Fruit fly (Drosophila melanogaster) whole organism, embryonic: ENCODE results near the gene CG6136.

Experiments
- Adf1 ChIP-seq: fragments of 200-800 bp; sonication (Bioruptor generic); IDR thresholded peaks from 2 replicates; pipeline ENCODE4 v1.3.6; 2022; ENCODE audit warnings: missing biosample characterization, missing genetic modification characterization
- Antp ChIP-seq: fragments of 200-800 bp; sonication (Bioruptor generic); optimal IDR thresholded peaks from 3 replicates; lab custom pipeline; 2016; ENCODE audit warnings: missing biosample characterization, missing genetic modification characterization
- Awh ChIP-seq: fragments of 200-800 bp; sonication (Bioruptor generic); IDR thresholded peaks from 2 replicates; pipeline ENCODE4, ENCODE4 v1.3.6; 2022; ENCODE audit warnings: missing biosample characterization, missing genetic modification characterization
- BEAF-32 ChIP-seq: fragments of 200-800 bp; sonication (Bioruptor generic); optimal IDR thresholded peaks from 3 replicates; lab custom pipeline; 2017; ENCODE audit warnings: missing biosample characterization, missing genetic modification characterization, mild to moderate bottlenecking, moderate library complexity, missing genetic modification reagents
- Bgb ChIP-seq: fragments of 200-800 bp; sonication (Bioruptor generic); IDR thresholded peaks from 2 replicates; pipeline ENCODE4 v1.3.6; 2022; ENCODE audit warnings: missing biosample characterization, missing genetic modification characterization; ENCODE audit not compliant: partially characterized antibody
- CG1024 ChIP-seq: fragments of 200-800 bp; sonication (Bioruptor generic); IDR thresholded peaks from 2 replicates; pipeline ENCODE4 v1.3.6; 2022; ENCODE audit warnings: missing biosample characterization, missing genetic modification characterization
- CG10431 ChIP-seq: fragments of 200-800 bp; sonication (Bioruptor generic); optimal IDR thresholded peaks from 3 replicates; lab custom pipeline; 2018; ENCODE audit warnings: missing biosample characterization, mild to moderate bottlenecking, missing genetic modification characterization
- CG10654 ChIP-seq: fragments of 200-800 bp; sonication (Bioruptor generic); optimal IDR thresholded peaks from 2 replicates; lab custom pipeline; 2016; ENCODE audit warnings: missing biosample characterization, missing genetic modification characterization
- CG10979 ChIP-seq: fragments of 200-800 bp; sonication (Bioruptor generic); optimal IDR thresholded peaks from 2 replicates; lab custom pipeline; 2018; ENCODE audit warnings: missing biosample characterization, mild to moderate bottlenecking, missing genetic modification characterization, moderate library complexity
- CG11723 ChIP-seq: fragments of 200-800 bp; sonication (Bioruptor generic); optimal IDR thresholded peaks from 2 replicates; lab custom pipeline; 2017; ENCODE audit warnings: missing biosample characterization, mild to moderate bottlenecking, missing genetic modification characterization
- CG12071 ChIP-seq: fragments of 200-800 bp; sonication (Bioruptor generic); optimal IDR thresholded peaks from 3 replicates; lab custom pipeline; 2018; ENCODE audit warnings: missing biosample characterization, mild to moderate bottlenecking, missing genetic modification characterization
- CG12236 ChIP-seq: fragments of 200-800 bp; sonication (Bioruptor generic); optimal IDR thresholded peaks from 2 replicates; lab custom pipeline; 2016; ENCODE audit warnings: missing biosample characterization, missing genetic modification characterization
- CG14441 ChIP-seq: fragments of 200-800 bp; sonication (Bioruptor generic); IDR thresholded peaks from 2 replicates; pipeline ENCODE4 v1.3.6; 2022; ENCODE audit warnings: missing biosample characterization, missing genetic modification characterization
- CG14710 ChIP-seq: fragments of 200-800 bp; sonication (Bioruptor generic); optimal IDR thresholded peaks from 3 replicates; lab custom pipeline; 2019; ENCODE audit warnings: missing biosample characterization, mild to moderate bottlenecking, missing genetic modification characterization, moderate library complexity
- CG15696 ChIP-seq: fragments of 200-800 bp; sonication (Bioruptor generic); optimal IDR thresholded peaks from 2 replicates; lab custom pipeline; 2019; ENCODE audit warnings: missing biosample characterization, mild to moderate bottlenecking, missing genetic modification characterization, moderate library complexity
- CG17186 ChIP-seq: fragments of 200-800 bp; sonication (Bioruptor generic); optimal IDR thresholded peaks from 3 replicates; lab custom pipeline; 2017; ENCODE audit warnings: missing biosample characterization, missing genetic modification reagents, missing genetic modification characterization
- CG17359 ChIP-seq: fragments of 200-800 bp; sonication (Bioruptor generic); optimal IDR thresholded peaks from 3 replicates; lab custom pipeline; 2018; ENCODE audit warnings: missing biosample characterization, mild to moderate bottlenecking, missing genetic modification characterization, moderate library complexity
- CG34376 ChIP-seq: fragments of 200-800 bp; sonication (Bioruptor generic); optimal IDR thresholded peaks from 2 replicates; lab custom pipeline; 2018; ENCODE audit warnings: missing biosample characterization, mild to moderate bottlenecking, missing genetic modification characterization
- CG34422 ChIP-seq: fragments of 200-800 bp; sonication (Bioruptor generic); IDR thresholded peaks from 3 replicates; pipeline ENCODE4 v1.3.6; 2022; ENCODE audit warnings: missing biosample characterization, missing genetic modification characterization
- CG4404 ChIP-seq: fragments of 200-800 bp; sonication (Bioruptor generic); IDR thresholded peaks from 2 replicates; pipeline ENCODE4 v1.3.6; 2022; ENCODE audit warnings: missing biosample characterization, missing genetic modification characterization
- CG4617 ChIP-seq: fragments of 200-800 bp; sonication (Bioruptor generic); optimal IDR thresholded peaks from 3 replicates; lab custom pipeline; 2016; ENCODE audit warnings: missing biosample characterization, missing genetic modification characterization, borderline replicate concordance
- CG7372 ChIP-seq: fragments of 200-800 bp; sonication (Bioruptor generic); IDR thresholded peaks from 2 replicates; pipeline ENCODE4 v1.3.6; 2022; ENCODE audit warnings: missing biosample characterization, missing genetic modification characterization
- CG7786 ChIP-seq: fragments of 200-800 bp; sonication (Bioruptor generic); optimal IDR thresholded peaks from 2 replicates; lab custom pipeline; 2016; ENCODE audit warnings: missing biosample characterization, missing genetic modification characterization
- CG7963 ChIP-seq: fragments of 200-800 bp; sonication (Bioruptor generic); IDR thresholded peaks from 3 replicates; pipeline ENCODE4 v1.3.6; 2022; ENCODE audit warnings: missing biosample characterization, missing genetic modification characterization; ENCODE audit not compliant: partially characterized antibody
- CG8388 ChIP-seq: fragments of 200-800 bp; sonication (Bioruptor generic); optimal IDR thresholded peaks from 2 replicates; lab custom pipeline; 2019; ENCODE audit warnings: missing biosample characterization, mild to moderate bottlenecking, missing genetic modification characterization, moderate library complexity
- D19A ChIP-seq: fragments of 200-800 bp; optimal IDR thresholded peaks from 3 replicates; lab custom pipeline; 2019; ENCODE audit warnings: missing biosample characterization, mild to moderate bottlenecking, missing genetic modification characterization, moderate library complexity
- Dad ChIP-seq: fragments of 200-800 bp; sonication (Bioruptor generic); optimal IDR thresholded peaks from 3 replicates; lab custom pipeline; 2016; ENCODE audit warnings: missing biosample characterization, missing genetic modification characterization
- Doc2 ChIP-seq: fragments of 200-800 bp; sonication (Bioruptor generic); IDR thresholded peaks from 2 replicates; pipeline ENCODE4 v1.3.6; 2022; ENCODE audit warnings: missing biosample characterization, missing genetic modification characterization
- Dref ChIP-seq: fragments of 200-800 bp; sonication (Bioruptor generic); IDR thresholded peaks from 2 replicates; pipeline ENCODE4 v1.3.6; 2022; ENCODE audit warnings: missing biosample characterization, missing genetic modification characterization
- H2.0 ChIP-seq: fragments of 200-800 bp; sonication (Bioruptor generic); IDR thresholded peaks from 2 replicates; pipeline ENCODE4 v1.3.6; 2022; ENCODE audit warnings: missing biosample characterization, missing genetic modification characterization
- Hmx ChIP-seq: fragments of 200-800 bp; sonication (Bioruptor generic); optimal IDR thresholded peaks from 2 replicates; lab custom pipeline; 2016; ENCODE audit warnings: missing biosample characterization, missing genetic modification characterization
- Hsf ChIP-seq: fragments of 200-800 bp; sonication (Bioruptor generic); optimal IDR thresholded peaks from 3 replicates; lab custom pipeline; 2016; ENCODE audit warnings: missing biosample characterization, missing genetic modification characterization
- Mrtf ChIP-seq: fragments of 200-800 bp; sonication (Bioruptor generic); IDR thresholded peaks from 3 replicates; pipeline ENCODE4 v1.3.6; 2022; ENCODE audit warnings: missing biosample characterization, missing genetic modification characterization
- PHDP ChIP-seq: fragments of 200-800 bp; sonication (Bioruptor generic); optimal IDR thresholded peaks from 3 replicates; lab custom pipeline; 2018; ENCODE audit warnings: missing biosample characterization, mild to moderate bottlenecking, missing genetic modification characterization, moderate library complexity
- Trl ChIP-seq, 3 experiments: fragments of >200 bp in 2 of 3; fragments of 200-800 bp in 1 of 3; sonication (Bioruptor generic) in 1 of 3; optimal IDR thresholded peaks; 2 replicates in 1 of 3; 3 replicates in 2 of 3; lab custom pipeline; 2016 to 2017; ENCODE audit warnings: missing biosample characterization in 1 of 3, missing genetic modification characterization in 1 of 3
- ac ChIP-seq: fragments of 200-800 bp; sonication (Bioruptor generic); optimal IDR thresholded peaks from 3 replicates; lab custom pipeline; 2017; ENCODE audit warnings: missing biosample characterization, mild to moderate bottlenecking, missing genetic modification characterization
- ase ChIP-seq: fragments of 200-800 bp; sonication (Bioruptor generic); IDR thresholded peaks from 3 replicates; pipeline ENCODE4 v1.3.6; 2022; ENCODE audit warnings: missing biosample characterization, missing genetic modification characterization
- btn ChIP-seq: fragments of 200-800 bp; sonication (Bioruptor generic); optimal IDR thresholded peaks from 2 replicates; lab custom pipeline; 2016; ENCODE audit warnings: missing biosample characterization, missing genetic modification characterization
- cato ChIP-seq: fragments of 200-800 bp; sonication (Bioruptor generic); optimal IDR thresholded peaks from 2 replicates; lab custom pipeline; 2016; ENCODE audit warnings: missing biosample characterization, missing genetic modification characterization, borderline replicate concordance
- cg ChIP-seq: fragments of 200-800 bp; sonication (Bioruptor generic); optimal IDR thresholded peaks from 3 replicates; lab custom pipeline; 2019; ENCODE audit warnings: missing biosample characterization, mild to moderate bottlenecking, missing genetic modification characterization, moderate library complexity
- corto ChIP-seq: fragments of 200-800 bp; sonication (Bioruptor generic); optimal IDR thresholded peaks from 2 replicates; lab custom pipeline; 2016; ENCODE audit warnings: missing biosample characterization, mild to moderate bottlenecking, missing genetic modification characterization, moderate library complexity
- gcm2 ChIP-seq: fragments of 200-800 bp; sonication (Bioruptor generic); optimal IDR thresholded peaks from 2 replicates; lab custom pipeline; 2016; ENCODE audit warnings: missing biosample characterization, missing genetic modification characterization
- lmd ChIP-seq: fragments of 200-800 bp; sonication (Bioruptor generic); IDR thresholded peaks from 2 replicates; pipeline ENCODE4 v1.3.6; 2022; ENCODE audit warnings: missing biosample characterization, missing genetic modification characterization
- maf-S ChIP-seq: fragments of 200-800 bp; sonication (Bioruptor generic); optimal IDR thresholded peaks from 2 replicates; lab custom pipeline; 2016; ENCODE audit warnings: missing biosample characterization, missing genetic modification characterization
- pb ChIP-seq: fragments of 200-800 bp; sonication (Bioruptor generic); optimal IDR thresholded peaks from 3 replicates; lab custom pipeline; 2016; ENCODE audit warnings: missing biosample characterization, missing genetic modification characterization
- pros ChIP-seq: fragments of 200-800 bp; sonication (Bioruptor generic); optimal IDR thresholded peaks from 3 replicates; lab custom pipeline; 2019; ENCODE audit warnings: missing biosample characterization, mild to moderate bottlenecking, missing genetic modification characterization, moderate library complexity
- sens ChIP-seq: fragments of 200-800 bp; sonication (Bioruptor generic); peaks from one replicate; lab custom pipeline; 2016; ENCODE audit warnings: missing biosample characterization, missing genetic modification characterization
- sisA ChIP-seq: fragments of 200-800 bp; sonication (Bioruptor generic); IDR thresholded peaks from 2 replicates; pipeline ENCODE4 v1.3.6; 2022; ENCODE audit warnings: missing biosample characterization, missing genetic modification characterization
- stwl ChIP-seq: fragments of 200-800 bp; sonication (Bioruptor generic); optimal IDR thresholded peaks from 3 replicates; lab custom pipeline; 2018; ENCODE audit warnings: missing biosample characterization, mild to moderate bottlenecking, missing genetic modification characterization, moderate library complexity
- tio ChIP-seq: fragments of 200-800 bp; sonication (Bioruptor generic); optimal IDR thresholded peaks from 2 replicates; lab custom pipeline; 2017; ENCODE audit warnings: missing biosample characterization, missing genetic modification characterization, inconsistent platforms
- wor ChIP-seq: fragments of 200-800 bp; sonication (Bioruptor generic); IDR thresholded peaks from 2 replicates; pipeline ENCODE4 v1.3.6; 2022; ENCODE audit warnings: missing biosample characterization, missing genetic modification characterization

Gene CG6136

DNA sequence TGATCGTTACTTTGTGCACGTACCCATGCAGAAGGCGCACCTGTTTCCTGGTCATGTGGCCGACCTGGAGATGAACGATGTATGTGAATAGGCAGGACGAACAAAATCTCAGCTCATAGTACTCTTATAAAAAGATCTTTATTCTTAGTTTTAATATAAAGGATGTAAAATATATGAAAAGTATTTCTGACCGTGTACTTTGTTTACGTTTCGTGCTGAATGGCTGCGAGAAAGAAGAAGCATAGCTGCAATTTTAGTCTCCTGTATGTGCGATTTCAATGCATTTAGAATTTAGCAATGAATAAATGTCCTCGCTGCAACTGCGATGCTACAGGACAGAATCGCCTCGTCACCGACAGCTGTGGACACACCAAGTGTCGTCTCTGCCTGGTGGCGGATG lies 24.2 kb downstream of the CG6136 start, which contains the start of the genes CG42726 and CG42727 (continued):
- TF ChIP-seq Mrtf (GFP tag; lab: Robert Waterston, UW) (0 out of 3 replicates have a peak, but pooled peaks have one; percentile 12), CG14441 (GFP tag; lab: Robert Waterston, UW) (0 out of 2 replicates have a peak, but pooled peaks have one; percentile 26), Hsf (GFP tag; lab: Kevin White, UChicago) (peak; percentile 55), CG12236 (GFP tag; lab: Kevin White, UChicago) (no peak), CG10431 (GFP tag; lab: Kevin White, UChicago) (no peak), maf-S (no peak), CG17359 (peak; percentile 28), BEAF-32 (GFP tag; lab: Kevin White, UChicago) (peak; percentile 14), Adf1 (GFP tag; lab: Robert Waterston, UW) (no peak), CG4617 (GFP tag; lab: Kevin White, UChicago) (peak; percentile 61), CG14710 (tag; lab: Kevin White, UChicago) (peak; percentile 26), corto (GFP tag; lab: Kevin White, UChicago) (no peak), CG7963 (GFP tag; lab: Robert Waterston, UW) (0 out of 3 replicates have a peak, but pooled peaks have one; percentile 16), ac (GFP tag; lab: Kevin White, UChicago) (no peak), pros (no peak), CG17186 (no peak), CG7786 (GFP tag; lab: Kevin White, UChicago) (no peak), ase (no peak), CG10979 (peak; percentile 30), D19A (no peak), tio (no peak), PHDP (tag; lab: Kevin White, UChicago) (peak; percentile 48), CG34422 (GFP tag; lab: Robert Waterston, UW) (0 out of 3 replicates have a peak, but pooled peaks have one; percentile 39), sens (GFP tag; lab: Kevin White, UChicago) (peak; percentile 58), Bgb (GFP tag; lab: Robert Waterston, UW) (no peak), CG4404 (GFP tag; lab: Robert Waterston, UW) (no peak), H2.0 (GFP tag; lab: Robert Waterston, UW) (0 out of 2 replicates have a peak, but pooled peaks have one; percentile 19), Awh (GFP tag; lab: Robert Waterston, UW) (peak; percentile 10; the same call in 1 of the 2 replicates), gcm2 (GFP tag; lab: Kevin White, UChicago) (no peak), CG12071 (GFP tag; lab: Kevin White, UChicago) (no peak), Hmx (no peak), wor (no peak), CG34376 (GFP tag; lab: Kevin White, UChicago) (no peak), CG15696 (tag; lab: Kevin White, UChicago) (peak; percentile 1), CG1024 (GFP tag; lab: Robert Waterston, UW) (no peak), cato (GFP tag; lab: Kevin White, UChicago) (peak; percentile 0), CG7372 (GFP tag; lab: Robert Waterston, UW) (no peak; the same call in 1 of the 2 replicates), pb (GFP tag; lab: Kevin White, UChicago) (no peak), lmd (peak; percentile 40), Trl (optimal IDR thresholded peaks at IDR 0.05; lab: Kevin White, UChicago) (no peak), Trl (GFP tag; optimal IDR thresholded peaks at IDR 0.05; lab: Kevin White, UChicago) (no peak), Dref (GFP tag; lab: Robert Waterston, UW) (peak; percentile 41; the same call in 1 of the 2 replicates), CG11723 (no peak), Antp (GFP tag; lab: Kevin White, UChicago) (no peak), cg (GFP tag; lab: Kevin White, UChicago) (no peak), stwl (tag; lab: Kevin White, UChicago) (peak; percentile 23), Dad (no peak), CG10654 (GFP tag; lab: Kevin White, UChicago) (peak; percentile 3), Doc2 (GFP tag; lab: Robert Waterston, UW) (no peak), sisA (GFP tag; lab: Robert Waterston, UW) (peak; percentile 30), CG8388 (GFP tag; lab: Kevin White, UChicago) (peak; percentile 2), btn (GFP tag; lab: Kevin White, UChicago) (no peak)
